Worm (Caenorhabditis elegans): Measurements from ENCODE around the gene scl-27.

scl-27 gene

DNA sequence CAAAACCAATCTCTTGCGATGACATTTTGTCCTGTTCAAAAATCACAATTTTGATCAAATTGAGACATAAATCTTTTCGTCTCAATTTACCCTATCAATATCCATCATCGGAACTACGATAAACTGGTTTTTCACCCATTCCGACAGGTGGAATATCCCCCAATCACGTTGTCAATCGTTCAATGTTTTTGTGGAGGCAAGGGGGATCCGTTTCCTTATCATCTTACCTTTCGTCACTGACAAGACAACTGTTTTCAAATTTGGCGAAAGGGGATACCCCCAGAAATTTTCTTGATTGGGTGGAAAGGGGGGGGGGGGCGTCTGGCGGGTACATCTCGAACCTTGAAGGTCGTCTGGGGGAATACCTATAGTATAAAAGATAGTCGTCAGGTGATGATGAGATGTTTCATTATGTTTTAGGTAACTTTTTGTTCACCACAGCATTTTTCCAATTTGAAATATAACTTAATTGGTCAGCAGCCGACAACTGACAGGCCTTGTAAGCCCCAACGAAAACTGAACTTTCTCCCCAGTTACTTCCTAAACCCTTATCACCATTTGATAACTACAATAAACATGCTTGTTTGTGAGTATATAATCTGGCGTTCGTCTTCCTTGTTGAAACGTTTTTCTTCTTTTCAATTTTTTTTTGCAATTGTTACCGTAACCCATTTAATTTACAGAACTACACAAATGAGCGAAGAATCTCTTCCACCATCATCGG, 18.4 kb upstream of the scl-27 start, which contains the start of gene ZK6.8 (continued):
- TF ChIP-seq nhr-237 (tag; optimal IDR thresholded peaks at IDR 0.05), result no peak
- no peak for TF ChIP-seq nhr-11 (tag; optimal IDR thresholded peaks at IDR 0.05)
- no peak for TF ChIP-seq ceh-90 (tag; optimal IDR thresholded peaks at IDR 0.05)
- no peak for TF ChIP-seq swsn-7 (tag; optimal IDR thresholded peaks at IDR 0.05)
- no peak for TF ChIP-seq unc-62 (GFP tag; optimal IDR thresholded peaks at IDR 0.05)
- no peak for TF ChIP-seq hpl-2 (GFP tag; optimal IDR thresholded peaks at IDR 0.05)
- TF ChIP-seq snu-23 (GFP tag; optimal IDR thresholded peaks at IDR 0.05), result peak; percentile 49
- no peak for TF ChIP-seq ceh-63 (GFP tag; optimal IDR thresholded peaks at IDR 0.05)
- TF ChIP-seq fkh-4 (tag; optimal IDR thresholded peaks at IDR 0.05; ENCODE audit: borderline replicate concordance), result no peak
- no peak for TF ChIP-seq ceh-8 (GFP tag; optimal IDR thresholded peaks at IDR 0.05)
- no peak for TF ChIP-seq ceh-88 (GFP tag; IDR thresholded peaks at IDR 0.05)
- TF ChIP-seq pax-3 (tag; optimal IDR thresholded peaks at IDR 0.05), result no peak
- peak; percentile 79 for TF ChIP-seq nhr-71 (tag; optimal IDR thresholded peaks at IDR 0.05)
- TF ChIP-seq nhr-47 (tag; optimal IDR thresholded peaks at IDR 0.05), result peak; percentile 51
- no peak for TF ChIP-seq mef-2 (tag; optimal IDR thresholded peaks at IDR 0.05)
- no peak for TF ChIP-seq aly-2 (tag; optimal IDR thresholded peaks at IDR 0.05)
- TF ChIP-seq ets-5 (GFP tag; IDR thresholded peaks at IDR 0.05), result no peak
- TF ChIP-seq C16A3.4 (tag; optimal IDR thresholded peaks at IDR 0.05), result peak; percentile 11
- TF ChIP-seq nhr-85 (tag), result peak; percentile 99
- no peak for TF ChIP-seq nhr-12 (tag; optimal IDR thresholded peaks at IDR 0.05)
- no peak for TF ChIP-seq unc-86 (tag; optimal IDR thresholded peaks at IDR 0.05)
- TF ChIP-seq nhr-90 (tag; optimal IDR thresholded peaks at IDR 0.05; ENCODE audit: poor library complexity), result peak; percentile 79
- no peak for TF ChIP-seq tlp-1 (tag; optimal IDR thresholded peaks at IDR 0.05)
- no peak for TF ChIP-seq ceh-82 (tag; optimal IDR thresholded peaks at IDR 0.05)
- TF ChIP-seq nhr-84 (tag; optimal IDR thresholded peaks at IDR 0.05), result no peak
- no peak for TF ChIP-seq egl-13 (tag; optimal IDR thresholded peaks at IDR 0.05)
- TF ChIP-seq tbx-2 (tag; optimal IDR thresholded peaks at IDR 0.05), result peak; percentile 73
- TF ChIP-seq mdl-1 (tag; optimal IDR thresholded peaks at IDR 0.05), result peak in 1 of 2 experiments; percentile 77
- no peak for TF ChIP-seq zag-1 (tag; optimal IDR thresholded peaks at IDR 0.05)
- TF ChIP-seq irx-1 (tag; optimal IDR thresholded peaks at IDR 0.05), result no peak
- no peak for TF ChIP-seq mab-9 (GFP tag; IDR thresholded peaks at IDR 0.05)
- no peak for TF ChIP-seq sptf-1 (tag; optimal IDR thresholded peaks at IDR 0.05)
- no peak for TF ChIP-seq egl-27 (tag; optimal IDR thresholded peaks at IDR 0.05)
- TF ChIP-seq Y116A8C.19 (tag; optimal IDR thresholded peaks at IDR 0.05; ENCODE audit: borderline replicate concordance), result no peak
- TF ChIP-seq lsy-2 (tag; optimal IDR thresholded peaks at IDR 0.05), result peak in 1 of 2 experiments; percentile 65
- TF ChIP-seq fkh-8 (tag; optimal IDR thresholded peaks at IDR 0.05), result no peak
- no peak for TF ChIP-seq hlh-17 (GFP tag; optimal IDR thresholded peaks at IDR 0.05; ENCODE audit: borderline replicate concordance)
- no peak for TF ChIP-seq C34B4.2 (tag; optimal IDR thresholded peaks at IDR 0.05)
- no peak for TF ChIP-seq lin-13 (GFP tag; optimal IDR thresholded peaks at IDR 0.05)
- TF ChIP-seq efl-1 (optimal IDR thresholded peaks at IDR 0.05), result no peak
- peak in 1 of 2 experiments; percentile 86 for TF ChIP-seq efl-1 (GFP tag; optimal IDR thresholded peaks at IDR 0.05 in 1 of 2)
- no peak for TF ChIP-seq isw-1 (GFP tag; IDR thresholded peaks at IDR 0.05)
- TF ChIP-seq elt-3 (tag; optimal IDR thresholded peaks at IDR 0.05), result peak; percentile 78 to 99 (median 84)
- no peak for TF ChIP-seq F16B12.6 (tag; optimal IDR thresholded peaks at IDR 0.05)

Measured in whole organism, L1 larva.